Fruit fly (Drosophila melanogaster) whole organism, wandering third instar larva: ENCODE results near the gene CG2698.
"Not testable (repeated sequence)": the region's sequence is repeated elsewhere in the genome, so short reads cannot be mapped to it uniquely, and the experiment has no call there.

Experiments
- Hr78 ChIP-seq: fragments of >200 bp; optimal IDR thresholded peaks from 2 replicates; lab custom pipeline; 2017; ENCODE audit warnings: missing biosample characterization, missing genetic modification characterization
- dsf ChIP-seq: sonication (Bioruptor generic); optimal IDR thresholded peaks from 2 replicates; lab custom pipeline; 2016; ENCODE audit warnings: missing biosample characterization, missing genetic modification characterization, borderline replicate concordance
- rgr ChIP-seq: fragments of 200-800 bp; sonication (Bioruptor generic); optimal IDR thresholded peaks from 3 replicates; lab custom pipeline; 2016; ENCODE audit warnings: missing biosample characterization, mild to moderate bottlenecking, missing genetic modification characterization

DNA sequence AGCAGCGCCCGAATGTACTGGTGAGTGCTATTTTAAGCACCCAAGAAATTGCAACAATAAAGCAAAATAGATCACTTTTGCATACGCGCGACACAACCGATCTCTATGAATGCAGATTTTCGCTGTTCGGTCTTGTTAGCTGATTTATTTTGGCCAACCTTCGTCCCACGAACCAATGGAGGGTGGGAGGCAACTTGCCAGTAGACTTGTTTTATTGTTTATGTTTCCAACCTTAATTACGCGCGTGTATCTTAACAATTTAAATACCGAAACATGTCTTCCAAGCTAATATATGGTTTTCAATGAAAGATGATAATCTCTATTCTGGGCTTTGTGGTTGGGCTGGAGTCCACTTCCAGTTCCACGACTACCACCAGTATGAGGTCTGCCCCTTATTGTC lies 47.5 kb downstream of the CG2698 start, which contains the start of gene CG43618:
- not testable (repeated sequence) for TF ChIP-seq rgr; dsf (GFP tag; lab: Kevin White, UChicago); Hr78 (GFP tag; lab: Kevin White, UChicago)
